Fruit fly (Drosophila melanogaster) whole organism, embryonic: ENCODE data around the gene Vps2.

Experiments
- Adf1 ChIP-seq: fragments of 200-800 bp; sonication (Bioruptor generic); IDR thresholded peaks from 2 replicates; pipeline ENCODE4 v1.3.6; 2022; ENCODE audit warnings: missing biosample characterization, missing genetic modification characterization
- Asciz ChIP-seq: fragments of 200-800 bp; sonication (Bioruptor generic); optimal IDR thresholded peaks from 2 replicates; lab custom pipeline; 2017; ENCODE audit warnings: missing biosample characterization, mild to moderate bottlenecking, missing genetic modification characterization, missing genetic modification reagents
- CG10267 ChIP-seq: fragments of 200-800 bp; sonication (Bioruptor generic); optimal IDR thresholded peaks from 2 replicates; lab custom pipeline; 2018; ENCODE audit warnings: missing biosample characterization, mild to moderate bottlenecking, missing genetic modification characterization, moderate library complexity
- CG10543 ChIP-seq: fragments of 200-800 bp; sonication (Bioruptor generic); optimal IDR thresholded peaks from 3 replicates; lab custom pipeline; 2017; ENCODE audit warnings: missing biosample characterization, mild to moderate bottlenecking, missing genetic modification characterization, moderate library complexity
- CG11093 ChIP-seq: fragments of 200-800 bp; sonication (Bioruptor generic); IDR thresholded peaks from 3 replicates; pipeline ENCODE4 v1.3.6; 2022; ENCODE audit warnings: missing biosample characterization, missing genetic modification characterization
- CG13287 ChIP-seq: fragments of 200-800 bp; sonication (Bioruptor generic); IDR thresholded peaks from 2 replicates; pipeline ENCODE4 v1.3.6; 2022; ENCODE audit warnings: missing biosample characterization, missing genetic modification characterization; ENCODE audit not compliant: partially characterized antibody
- CG13624 ChIP-seq: fragments of 200-800 bp; sonication (Bioruptor generic); optimal IDR thresholded peaks from 2 replicates; lab custom pipeline; 2016; ENCODE audit warnings: missing biosample characterization, missing genetic modification characterization
- CG17359 ChIP-seq: fragments of 200-800 bp; sonication (Bioruptor generic); optimal IDR thresholded peaks from 3 replicates; lab custom pipeline; 2018; ENCODE audit warnings: missing biosample characterization, mild to moderate bottlenecking, missing genetic modification characterization, moderate library complexity
- CG17829 ChIP-seq: fragments of 200-800 bp; optimal IDR thresholded peaks from 2 replicates; lab custom pipeline; 2019; ENCODE audit warnings: missing biosample characterization, mild to moderate bottlenecking, missing genetic modification characterization, moderate library complexity
- CG18599 ChIP-seq: fragments of 200-800 bp; sonication (Bioruptor generic); optimal IDR thresholded peaks from 3 replicates; lab custom pipeline; 2017; ENCODE audit warnings: missing biosample characterization, missing genetic modification characterization, mild to moderate bottlenecking, moderate library complexity, missing genetic modification reagents
- CG2678 ChIP-seq: fragments of 200-800 bp; sonication (Bioruptor generic); optimal IDR thresholded peaks from 3 replicates; lab custom pipeline; 2019; ENCODE audit warnings: missing biosample characterization, mild to moderate bottlenecking, missing genetic modification characterization, moderate library complexity
- CG4282 ChIP-seq: fragments of 200-800 bp; sonication (Bioruptor generic); optimal IDR thresholded peaks from 2 replicates; lab custom pipeline; 2016; ENCODE audit warnings: missing biosample characterization, missing genetic modification characterization
- CG4707 ChIP-seq: fragments of 200-800 bp; sonication (Bioruptor generic); optimal IDR thresholded peaks from 2 replicates; lab custom pipeline; 2018; ENCODE audit warnings: missing biosample characterization, mild to moderate bottlenecking, missing genetic modification characterization, moderate library complexity
- CG7556 ChIP-seq: fragments of 200-800 bp; sonication (Bioruptor generic); optimal IDR thresholded peaks from 2 replicates; lab custom pipeline; 2017; ENCODE audit warnings: missing biosample characterization, mild to moderate bottlenecking, missing genetic modification characterization
- CG7745 ChIP-seq: fragments of 200-800 bp; sonication (Bioruptor generic); optimal IDR thresholded peaks from 2 replicates; lab custom pipeline; 2018; ENCODE audit warnings: missing biosample characterization, mild to moderate bottlenecking, missing genetic modification characterization, moderate library complexity
- CG8359 ChIP-seq: fragments of 200-800 bp; sonication (Bioruptor generic); optimal IDR thresholded peaks from 2 replicates; lab custom pipeline; 2017; ENCODE audit warnings: missing biosample characterization, mild to moderate bottlenecking, missing genetic modification characterization, borderline replicate concordance
- CG9727 ChIP-seq: fragments of 200-800 bp; sonication (Bioruptor generic); optimal IDR thresholded peaks from 3 replicates; lab custom pipeline; 2017; ENCODE audit warnings: missing biosample characterization, mild to moderate bottlenecking, missing genetic modification characterization
- CoRest ChIP-seq: fragments of 200-800 bp; sonication (Bioruptor generic); optimal IDR thresholded peaks from 3 replicates; lab custom pipeline; 2018; ENCODE audit warnings: missing biosample characterization, mild to moderate bottlenecking, missing genetic modification characterization, moderate library complexity
- D19B ChIP-seq: fragments of 200-800 bp; sonication (Bioruptor generic); optimal IDR thresholded peaks from 2 replicates; lab custom pipeline; 2017; ENCODE audit warnings: missing biosample characterization, mild to moderate bottlenecking, missing genetic modification characterization
- Deaf1 ChIP-seq: fragments of 200-800 bp; optimal IDR thresholded peaks from 3 replicates; lab custom pipeline; 2019; ENCODE audit warnings: missing biosample characterization, mild to moderate bottlenecking, missing genetic modification characterization, moderate library complexity
- Dip3 ChIP-seq: fragments of 200-800 bp; sonication (Bioruptor generic); optimal IDR thresholded peaks from 3 replicates; lab custom pipeline; 2016; ENCODE audit warnings: missing biosample characterization, missing genetic modification characterization
- Dref ChIP-seq: fragments of 200-800 bp; sonication (Bioruptor generic); IDR thresholded peaks from 2 replicates; pipeline ENCODE4 v1.3.6; 2022; ENCODE audit warnings: missing biosample characterization, missing genetic modification characterization
- Fer3 ChIP-seq: fragments of 200-800 bp; sonication (Bioruptor generic); optimal IDR thresholded peaks from 2 replicates; lab custom pipeline; 2018; ENCODE audit warnings: missing biosample characterization, mild to moderate bottlenecking, missing genetic modification characterization, moderate library complexity
- Gug ChIP-seq: fragments of 200-800 bp; sonication (Bioruptor generic); IDR thresholded peaks from 4 replicates; pipeline ENCODE4 v1.3.6; 2022; ENCODE audit warnings: missing biosample characterization, missing genetic modification characterization
- HmgZ ChIP-seq: fragments of 200-800 bp; sonication (Bioruptor generic); optimal IDR thresholded peaks from 2 replicates; lab custom pipeline; 2018; ENCODE audit warnings: missing biosample characterization, mild to moderate bottlenecking, missing genetic modification characterization
- Jarid2 ChIP-seq: fragments of 200-800 bp; sonication (Bioruptor generic); optimal IDR thresholded peaks from 3 replicates; lab custom pipeline; 2017; ENCODE audit warnings: mild to moderate bottlenecking, missing biosample characterization, missing genetic modification reagents, missing genetic modification characterization
- Kr ChIP-seq: fragments of 200-800 bp; sonication (Bioruptor generic); optimal IDR thresholded peaks from 2 replicates; lab custom pipeline; 2017; ENCODE audit warnings: missing biosample characterization, mild to moderate bottlenecking, missing genetic modification characterization
- Med ChIP-seq: fragments of 200-800 bp; sonication (Bioruptor generic); peaks from one replicate; lab custom pipeline; 2016; ENCODE audit warnings: missing biosample characterization, missing genetic modification characterization, mild to moderate bottlenecking, inconsistent platforms, moderate library complexity
- Meics ChIP-seq: fragments of 200-800 bp; sonication (Bioruptor generic); optimal IDR thresholded peaks from 2 replicates; lab custom pipeline; 2017; ENCODE audit warnings: missing biosample characterization, mild to moderate bottlenecking, missing genetic modification characterization
- Nf-YB ChIP-seq: fragments of 200-800 bp; sonication (Bioruptor generic); optimal IDR thresholded peaks from 3 replicates; lab custom pipeline; 2019; ENCODE audit warnings: missing biosample characterization, mild to moderate bottlenecking, missing genetic modification characterization, moderate library complexity
- PHDP ChIP-seq: fragments of 200-800 bp; sonication (Bioruptor generic); optimal IDR thresholded peaks from 3 replicates; lab custom pipeline; 2018; ENCODE audit warnings: missing biosample characterization, mild to moderate bottlenecking, missing genetic modification characterization, moderate library complexity
- YL-1 ChIP-seq: fragments of 200-800 bp; sonication (Bioruptor generic); optimal IDR thresholded peaks from 3 replicates; lab custom pipeline; 2017; ENCODE audit warnings: missing biosample characterization, mild to moderate bottlenecking, missing genetic modification characterization
- danr ChIP-seq: fragments of 200-800 bp; sonication (Bioruptor generic); IDR thresholded peaks from 2 replicates; pipeline ENCODE4 v1.3.6; 2022; ENCODE audit warnings: missing biosample characterization, missing genetic modification characterization
- dm ChIP-seq: fragments of 200-800 bp; sonication (Bioruptor generic); optimal IDR thresholded peaks from 3 replicates; lab custom pipeline; 2016; ENCODE audit warnings: missing biosample characterization, missing genetic modification characterization
- fd64A ChIP-seq: fragments of 200-800 bp; sonication (Bioruptor generic); optimal IDR thresholded peaks from 3 replicates; lab custom pipeline; 2018; ENCODE audit warnings: missing biosample characterization, mild to moderate bottlenecking, missing genetic modification characterization
- gem ChIP-seq: fragments of 200-800 bp; sonication (Bioruptor generic); optimal IDR thresholded peaks from 2 replicates; lab custom pipeline; 2019; ENCODE audit warnings: missing biosample characterization, mild to moderate bottlenecking, missing genetic modification characterization, moderate library complexity
- h ChIP-seq: fragments of >200 bp; optimal IDR thresholded peaks from 2 replicates; lab custom pipeline; 2017
- jigr1 ChIP-seq: fragments of 200-800 bp; sonication (Bioruptor generic); IDR thresholded peaks from 3 replicates; pipeline ENCODE4 v1.3.6; 2022; ENCODE audit warnings: missing biosample characterization, missing genetic modification characterization
- kni ChIP-seq: fragments of 200-800 bp; sonication (Bioruptor generic); optimal IDR thresholded peaks from 3 replicates; lab custom pipeline; 2017; ENCODE audit warnings: mild to moderate bottlenecking, missing biosample characterization, missing genetic modification reagents, missing genetic modification characterization
- luna ChIP-seq: fragments of 200-800 bp; sonication (Bioruptor generic); optimal IDR thresholded peaks from 2 replicates; lab custom pipeline; 2016; ENCODE audit warnings: missing biosample characterization, missing genetic modification characterization
- pum ChIP-seq: fragments of 200-800 bp; sonication (Bioruptor generic); optimal IDR thresholded peaks from 2 replicates; lab custom pipeline; 2016; ENCODE audit warnings: missing biosample characterization, missing genetic modification characterization
- salm ChIP-seq: fragments of 200-800 bp; sonication (Bioruptor generic); optimal IDR thresholded peaks from 2 replicates; lab custom pipeline; 2018; ENCODE audit warnings: missing biosample characterization, mild to moderate bottlenecking, missing genetic modification characterization
- sc ChIP-seq, 3 experiments: fragments of >200 bp in 2 of 3; fragments of 200-800 bp in 1 of 3; sonication (Bioruptor generic) in 1 of 3; optimal IDR thresholded peaks; 2 replicates in 2 of 3; 3 replicates in 1 of 3; lab custom pipeline; 2017; ENCODE audit warnings: mild to moderate bottlenecking in 1 of 3, missing biosample characterization in 1 of 3, missing genetic modification characterization in 1 of 3, missing genetic modification reagents in 1 of 3
- slp2 ChIP-seq: fragments of 200-800 bp; sonication (Bioruptor generic); optimal IDR thresholded peaks from 2 replicates; lab custom pipeline; 2016; ENCODE audit warnings: missing biosample characterization, missing genetic modification characterization
- stwl ChIP-seq: fragments of 200-800 bp; sonication (Bioruptor generic); optimal IDR thresholded peaks from 3 replicates; lab custom pipeline; 2018; ENCODE audit warnings: missing biosample characterization, mild to moderate bottlenecking, missing genetic modification characterization, moderate library complexity
- sug ChIP-seq: fragments of 200-800 bp; optimal IDR thresholded peaks from 2 replicates; lab custom pipeline; 2019; ENCODE audit warnings: missing biosample characterization, mild to moderate bottlenecking, missing genetic modification characterization, moderate library complexity
- tin ChIP-seq: fragments of 200-800 bp; sonication (Bioruptor generic); optimal IDR thresholded peaks from 3 replicates; lab custom pipeline; 2016; ENCODE audit warnings: missing biosample characterization, missing genetic modification characterization
- tup ChIP-seq: fragments of 200-800 bp; sonication (Bioruptor generic); optimal IDR thresholded peaks from 2 replicates; lab custom pipeline; 2016; ENCODE audit warnings: missing biosample characterization, mild to moderate bottlenecking, missing genetic modification characterization, moderate library complexity
- twi ChIP-seq: fragments of 200-800 bp; optimal IDR thresholded peaks from 2 replicates; lab custom pipeline; 2019; ENCODE audit warnings: missing biosample characterization, mild to moderate bottlenecking, missing genetic modification characterization, moderate library complexity
- wek ChIP-seq: fragments of 200-800 bp; sonication (Bioruptor generic); optimal IDR thresholded peaks from 3 replicates; lab custom pipeline; 2018; ENCODE audit warnings: missing biosample characterization, mild to moderate bottlenecking, missing genetic modification characterization, moderate library complexity

Vps2 gene

DNA sequence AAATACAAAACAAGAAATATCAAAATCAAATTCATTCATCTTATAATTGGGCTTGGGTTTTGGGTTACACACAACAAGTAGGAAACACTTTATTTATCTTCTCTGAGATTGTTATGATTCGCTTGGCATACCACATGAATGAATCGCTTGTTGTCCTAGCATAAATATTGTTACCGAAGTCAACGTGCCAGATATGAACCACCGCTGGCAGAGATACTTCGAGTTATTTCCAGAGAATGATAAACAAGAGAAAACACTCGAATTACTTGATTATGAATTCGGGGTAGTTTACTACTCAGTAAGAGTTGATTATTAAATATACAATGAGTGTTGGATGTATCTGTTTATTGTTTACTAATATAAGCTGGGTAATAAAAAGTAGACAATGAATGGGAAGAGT lies 41.1 kb upstream of the Vps2 start (continued):
- TF ChIP-seq CoRest (tag; lab: Kevin White, UChicago): peak; percentile 17
- no peak for TF ChIP-seq Adf1 (GFP tag; lab: Robert Waterston, UW)
- TF ChIP-seq HmgZ (tag; lab: Kevin White, UChicago): no peak
- TF ChIP-seq fd64A (GFP tag; lab: Kevin White, UChicago): peak; percentile 64
- TF ChIP-seq CG7556: no peak
- TF ChIP-seq CG17829 (tag; lab: Kevin White, UChicago): no peak
- TF ChIP-seq tin (GFP tag; lab: Kevin White, UChicago): no peak
- peak; percentile 61 for TF ChIP-seq Med
- TF ChIP-seq dm: no peak
- TF ChIP-seq kni (GFP tag; lab: Kevin White, UChicago): peak; percentile 18
- no peak for TF ChIP-seq sc (optimal IDR thresholded peaks at IDR 0.05; lab: Kevin White, UChicago)
- no peak for TF ChIP-seq sc (GFP tag; optimal IDR thresholded peaks at IDR 0.05; lab: Kevin White, UChicago)
- no peak for TF ChIP-seq jigr1 (GFP tag; lab: Robert Waterston, UW)
- TF ChIP-seq Dip3: no peak
- peak; percentile 9 for TF ChIP-seq sug (tag; lab: Kevin White, UChicago)
- no peak for TF ChIP-seq danr (GFP tag; lab: Robert Waterston, UW)
- TF ChIP-seq wek (GFP tag; lab: Kevin White, UChicago): peak; percentile 62
- TF ChIP-seq CG11093 (GFP tag; lab: Robert Waterston, UW): no peak
- TF ChIP-seq h (lab: Kevin White, UChicago): no peak
- TF ChIP-seq Nf-YB: peak; percentile 20
- peak; percentile 35 for TF ChIP-seq YL-1
- TF ChIP-seq CG17359 (tag; lab: Kevin White, UChicago): peak; percentile 43
- TF ChIP-seq twi: peak; percentile 46
- peak; percentile 54 for TF ChIP-seq CG9727 (GFP tag; lab: Kevin White, UChicago)
- TF ChIP-seq Kr: peak; percentile 80
- no peak for TF ChIP-seq stwl
- TF ChIP-seq gem (tag; lab: Kevin White, UChicago): peak; percentile 23
- peak; percentile 67 for TF ChIP-seq CG4707
- peak; percentile 30 for TF ChIP-seq salm (tag; lab: Kevin White, UChicago)
- TF ChIP-seq CG4282 (GFP tag; lab: Kevin White, UChicago): no peak
- peak; percentile 13 for TF ChIP-seq CG8359 (GFP tag; lab: Kevin White, UChicago)
- peak; percentile 21 for TF ChIP-seq CG10267 (tag; lab: Kevin White, UChicago)
- TF ChIP-seq CG7745 (tag; lab: Kevin White, UChicago): peak; percentile 73
- peak; percentile 16 for TF ChIP-seq Fer3 (tag; lab: Kevin White, UChicago)
- TF ChIP-seq D19B (GFP tag; lab: Kevin White, UChicago): no peak
- TF ChIP-seq CG18599 (GFP tag; lab: Kevin White, UChicago): peak; percentile 23
- no peak for TF ChIP-seq Dref (GFP tag; lab: Robert Waterston, UW)
- TF ChIP-seq luna: no peak
- no peak for TF ChIP-seq pum (GFP tag; lab: Kevin White, UChicago)
- TF ChIP-seq Jarid2 (GFP tag; lab: Kevin White, UChicago): peak; percentile 1
- TF ChIP-seq Gug: no peak
- no peak for TF ChIP-seq slp2 (GFP tag; lab: Kevin White, UChicago)
- TF ChIP-seq PHDP (tag; lab: Kevin White, UChicago): peak; percentile 40
- TF ChIP-seq CG2678: peak; percentile 53
- TF ChIP-seq Asciz (GFP tag; lab: Kevin White, UChicago): peak; percentile 44
- TF ChIP-seq CG10543: peak; percentile 43
- no peak for TF ChIP-seq Meics (GFP tag; lab: Kevin White, UChicago)
- TF ChIP-seq CG13287 (GFP tag; lab: Robert Waterston, UW): no peak
- peak; percentile 3 for TF ChIP-seq Deaf1 (tag; lab: Kevin White, UChicago)
- no peak for TF ChIP-seq tup (GFP tag; lab: Kevin White, UChicago)
- TF ChIP-seq CG13624 (GFP tag; lab: Kevin White, UChicago): no peak
